Worm (Caenorhabditis elegans): Measurements from ENCODE around the gene str-252.

The str-252 gene

DNA sequence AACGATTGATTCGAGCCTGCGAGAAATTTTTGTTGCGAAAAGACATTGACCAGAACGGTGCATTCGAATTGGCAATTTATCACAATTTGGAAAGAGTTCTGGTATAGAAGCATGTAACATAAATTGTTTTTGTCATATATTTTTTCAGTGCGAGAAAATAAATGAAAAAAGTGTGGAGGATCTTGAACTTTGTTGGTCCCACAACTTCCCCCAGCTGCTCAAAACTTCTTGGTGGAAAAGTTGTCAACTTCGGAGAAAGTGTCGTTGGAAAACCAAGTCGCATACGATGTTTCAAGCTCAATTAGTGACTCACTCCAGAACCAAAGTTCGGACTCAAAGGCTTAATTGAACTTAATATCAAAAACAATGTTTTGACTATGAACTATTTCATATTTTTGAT is 15.7 kb downstream of the str-252 start:
- no peak for TF ChIP-seq die-1 (tag; optimal IDR thresholded peaks at IDR 0.05)
- no peak for TF ChIP-seq Y56A3A.18 (GFP tag; IDR thresholded peaks at IDR 0.05)
- no peak for TF ChIP-seq hlh-26 (GFP tag; conservative IDR thresholded peaks at IDR 0.05)
- TF ChIP-seq sea-2 (GFP tag; IDR thresholded peaks at IDR 0.05), result no peak
- TF ChIP-seq tbp1 (GFP tag; optimal IDR thresholded peaks at IDR 0.05), result no peak
- no peak for TF ChIP-seq ztf-6 (GFP tag; IDR thresholded peaks at IDR 0.05)
- TF ChIP-seq F57A8.1 (GFP tag; optimal IDR thresholded peaks at IDR 0.05), result no peak

- TF ChIP-seq ets-4 (GFP tag; optimal IDR thresholded peaks at IDR 0.05) (no peak), bed-2 (GFP tag; IDR thresholded peaks at IDR 0.05) (no peak), T07F8.4 (tag; optimal IDR thresholded peaks at IDR 0.05) (no peak), lin-26 (GFP tag; IDR thresholded peaks at IDR 0.05) (no peak), ztf-18 (tag; optimal IDR thresholded peaks at IDR 0.05) (no peak), aptf-3 (GFP tag; IDR thresholded peaks at IDR 0.05) (no peak), ztf-22 (GFP tag; optimal IDR thresholded peaks at IDR 0.05) (no peak), F10E7.11 (tag; optimal IDR thresholded peaks at IDR 0.05) (no peak), atf-7 (tag; optimal IDR thresholded peaks at IDR 0.05) (no peak), F39B2.1 (GFP tag; IDR thresholded peaks at IDR 0.05) (no peak), sptf-2 (GFP tag; optimal IDR thresholded peaks at IDR 0.05) (no peak), nfyb-1 (GFP tag; IDR thresholded peaks at IDR 0.05) (no peak), Y95B8A.8 (GFP tag; IDR thresholded peaks at IDR 0.05) (no peak), B0336.3 (GFP tag; IDR thresholded peaks at IDR 0.05) (no peak), athp-1 (tag; optimal IDR thresholded peaks at IDR 0.05) (no peak), lsl-1 (GFP tag; optimal IDR thresholded peaks at IDR 0.05) (no peak), snpc-1.3 (tag; optimal IDR thresholded peaks at IDR 0.05; ENCODE audit: insufficient read depth) (no peak), madf-6 (GFP tag; IDR thresholded peaks at IDR 0.05) (no peak), zfh-2 (GFP tag; conservative IDR thresholded peaks at IDR 0.05) (no peak)
Observed at ce11 chrV:13934545-13934944, 18.2 kb downstream of the str-252 start, which contains the start of gene R10D12.1. TSS of gene R10D12.1 (minus strand) at chrV:13934645.

- no peak for TF ChIP-seq aptf-2 (GFP tag; conservative IDR thresholded peaks at IDR 0.05)
Observed at ce11 chrV:13935423-13935822, 19.1 kb downstream of the str-252 start.

DNA sequence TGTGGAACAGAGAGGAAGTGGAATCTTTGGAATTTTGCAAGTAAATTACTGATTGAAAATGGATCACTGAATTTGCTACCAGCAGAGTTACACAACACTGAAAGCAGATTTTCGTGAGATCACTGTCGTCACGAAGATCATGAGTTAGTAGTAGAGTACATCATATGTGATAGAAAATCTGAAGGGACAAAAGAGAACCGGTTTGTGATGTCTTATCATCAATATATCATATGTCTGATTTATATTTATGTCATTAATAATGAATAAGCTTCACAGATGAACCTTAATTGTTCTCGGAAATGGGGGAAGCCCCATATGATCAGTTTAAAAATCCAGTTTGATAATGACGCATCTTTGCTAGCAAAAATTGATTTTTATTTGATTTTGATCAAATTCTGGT is 19.8 kb downstream of the str-252 start:
- TF ChIP-seq Y56A3A.18 (GFP tag; IDR thresholded peaks at IDR 0.05), result no peak
- no peak for TF ChIP-seq zim-3 (tag; optimal IDR thresholded peaks at IDR 0.05)
- TF ChIP-seq mel-28 (tag; optimal IDR thresholded peaks at IDR 0.05; ENCODE audit: borderline replicate concordance), result no peak
- no peak for TF ChIP-seq F33H1.4 (GFP tag; IDR thresholded peaks at IDR 0.05)
- TF ChIP-seq F37B4.10 (GFP tag; IDR thresholded peaks at IDR 0.05), result no peak

ce11 chrV:13936850-13937249 is 20.6 kb downstream of the str-252 start, which contains the start of gene srw-145:
TSS of gene srw-145 (plus strand) at chrV:13937150.
- TF ChIP-seq K12H6.12 (tag; optimal IDR thresholded peaks at IDR 0.05) (no peak), B0261.1 (tag; optimal IDR thresholded peaks at IDR 0.05) (no peak), chd-7 (tag; optimal IDR thresholded peaks at IDR 0.05) (no peak), F22D6.2 (tag; optimal IDR thresholded peaks at IDR 0.05) (no peak), F52B5.7 (tag; optimal IDR thresholded peaks at IDR 0.05) (no peak), ZK185.1 (tag; optimal IDR thresholded peaks at IDR 0.05; ENCODE audit: poor library complexity, severe bottlenecking) (no peak), rec-8 (tag; optimal IDR thresholded peaks at IDR 0.05) (no peak), aptf-3 (GFP tag; IDR thresholded peaks at IDR 0.05) (no peak), Y79H2A.3 (GFP tag; conservative IDR thresholded peaks at IDR 0.05) (no peak)

Measured in whole organism, young adult.